Fruit fly (Drosophila melanogaster) whole organism, embryonic: ENCODE results near the gene nompB.

ENCODE experiments used
- Aef1 ChIP-seq: fragments of 200-800 bp; sonication (Bioruptor generic); IDR thresholded peaks from 3 replicates; pipeline ENCODE4 v1.3.6; 2022; ENCODE audit warnings: missing biosample characterization, missing genetic modification characterization
- CG11504 ChIP-seq: fragments of 200-800 bp; sonication (Bioruptor generic); optimal IDR thresholded peaks from 3 replicates; lab custom pipeline; 2019; ENCODE audit warnings: missing biosample characterization, mild to moderate bottlenecking, missing genetic modification characterization, moderate library complexity
- CG1233 ChIP-seq: fragments of 200-800 bp; sonication (Bioruptor generic); optimal IDR thresholded peaks from 4 replicates; lab custom pipeline; 2018; ENCODE audit warnings: missing biosample characterization, mild to moderate bottlenecking, missing genetic modification characterization
- CG12769 ChIP-seq: fragments of 200-800 bp; sonication (Bioruptor generic); optimal IDR thresholded peaks from 2 replicates; lab custom pipeline; 2019; ENCODE audit warnings: missing biosample characterization, mild to moderate bottlenecking, missing genetic modification characterization, moderate library complexity
- CG13287 ChIP-seq: fragments of 200-800 bp; sonication (Bioruptor generic); IDR thresholded peaks from 2 replicates; pipeline ENCODE4 v1.3.6; 2022; ENCODE audit warnings: missing biosample characterization, missing genetic modification characterization; ENCODE audit not compliant: partially characterized antibody
- CG14050 ChIP-seq: fragments of 200-800 bp; sonication (Bioruptor generic); IDR thresholded peaks from 3 replicates; pipeline ENCODE4 v1.3.6; 2022; ENCODE audit warnings: missing biosample characterization, missing genetic modification characterization
- CG15479 ChIP-seq: fragments of 200-800 bp; sonication (Bioruptor generic); optimal IDR thresholded peaks from 3 replicates; lab custom pipeline; 2019; ENCODE audit warnings: missing biosample characterization, mild to moderate bottlenecking, missing genetic modification characterization, moderate library complexity
- CG17359 ChIP-seq: fragments of 200-800 bp; sonication (Bioruptor generic); optimal IDR thresholded peaks from 3 replicates; lab custom pipeline; 2018; ENCODE audit warnings: missing biosample characterization, mild to moderate bottlenecking, missing genetic modification characterization, moderate library complexity
- CG17612 ChIP-seq: fragments of 200-800 bp; sonication (Bioruptor generic); IDR thresholded peaks from 2 replicates; pipeline ENCODE4 v1.3.6; 2022; ENCODE audit warnings: missing biosample characterization, missing genetic modification characterization
- CG17912 ChIP-seq: fragments of 200-800 bp; sonication (Bioruptor generic); optimal IDR thresholded peaks from 2 replicates; lab custom pipeline; 2018; ENCODE audit warnings: missing biosample characterization, mild to moderate bottlenecking, missing genetic modification characterization
- CG1792 ChIP-seq: fragments of 200-800 bp; sonication (Bioruptor generic); optimal IDR thresholded peaks from 2 replicates; lab custom pipeline; 2016; ENCODE audit warnings: missing biosample characterization, missing genetic modification characterization
- CG18599 ChIP-seq: fragments of 200-800 bp; sonication (Bioruptor generic); optimal IDR thresholded peaks from 3 replicates; lab custom pipeline; 2017; ENCODE audit warnings: missing biosample characterization, missing genetic modification characterization, mild to moderate bottlenecking, moderate library complexity, missing genetic modification reagents
- CG34422 ChIP-seq: fragments of 200-800 bp; sonication (Bioruptor generic); IDR thresholded peaks from 3 replicates; pipeline ENCODE4 v1.3.6; 2022; ENCODE audit warnings: missing biosample characterization, missing genetic modification characterization
- CG3847 ChIP-seq: fragments of 200-800 bp; sonication (Bioruptor generic); IDR thresholded peaks from 2 replicates; pipeline ENCODE4 v1.3.6; 2022; ENCODE audit warnings: missing biosample characterization, missing genetic modification characterization
- CG6791 ChIP-seq: fragments of 200-800 bp; sonication (Bioruptor generic); IDR thresholded peaks from 3 replicates; pipeline ENCODE4 v1.3.6; 2022; ENCODE audit warnings: missing biosample characterization, missing genetic modification characterization; ENCODE audit not compliant: partially characterized antibody
- CG7372 ChIP-seq: fragments of 200-800 bp; sonication (Bioruptor generic); IDR thresholded peaks from 2 replicates; pipeline ENCODE4 v1.3.6; 2022; ENCODE audit warnings: missing biosample characterization, missing genetic modification characterization
- CG7556 ChIP-seq: fragments of 200-800 bp; sonication (Bioruptor generic); optimal IDR thresholded peaks from 2 replicates; lab custom pipeline; 2017; ENCODE audit warnings: missing biosample characterization, mild to moderate bottlenecking, missing genetic modification characterization
- CG7987 ChIP-seq: fragments of 200-800 bp; sonication (Bioruptor generic); optimal IDR thresholded peaks from 2 replicates; lab custom pipeline; 2018; ENCODE audit warnings: missing biosample characterization, mild to moderate bottlenecking, missing genetic modification characterization, moderate library complexity
- CG9609 ChIP-seq: fragments of 200-800 bp; sonication (Bioruptor generic); optimal IDR thresholded peaks from 3 replicates; lab custom pipeline; 2016; ENCODE audit warnings: missing biosample characterization, missing genetic modification characterization
- CG9876 ChIP-seq: fragments of 200-800 bp; sonication (Bioruptor generic); optimal IDR thresholded peaks from 2 replicates; lab custom pipeline; 2016; ENCODE audit warnings: missing biosample characterization, missing genetic modification characterization
- CTCF ChIP-seq: fragments of 200-800 bp; sonication (Bioruptor generic); optimal IDR thresholded peaks from 2 replicates; lab custom pipeline; 2017; ENCODE audit warnings: missing biosample characterization, mild to moderate bottlenecking, missing genetic modification characterization, moderate library complexity
- Dip3 ChIP-seq: fragments of 200-800 bp; sonication (Bioruptor generic); optimal IDR thresholded peaks from 3 replicates; lab custom pipeline; 2016; ENCODE audit warnings: missing biosample characterization, missing genetic modification characterization
- Ets97D ChIP-seq: fragments of 200-800 bp; sonication (Bioruptor generic); optimal IDR thresholded peaks from 3 replicates; lab custom pipeline; 2016; ENCODE audit warnings: missing biosample characterization, missing genetic modification characterization
- H2.0 ChIP-seq: fragments of 200-800 bp; sonication (Bioruptor generic); IDR thresholded peaks from 2 replicates; pipeline ENCODE4 v1.3.6; 2022; ENCODE audit warnings: missing biosample characterization, missing genetic modification characterization
- Mad ChIP-seq: fragments of 200-800 bp; sonication (Bioruptor generic); optimal IDR thresholded peaks from 2 replicates; lab custom pipeline; 2016; ENCODE audit warnings: missing biosample characterization, missing genetic modification characterization
- Max ChIP-seq: fragments of 200-800 bp; sonication (Bioruptor generic); optimal IDR thresholded peaks from 2 replicates; lab custom pipeline; 2016; ENCODE audit warnings: missing biosample characterization, mild to moderate bottlenecking, missing genetic modification characterization
- Med ChIP-seq: fragments of 200-800 bp; sonication (Bioruptor generic); peaks from one replicate; lab custom pipeline; 2016; ENCODE audit warnings: missing biosample characterization, missing genetic modification characterization, mild to moderate bottlenecking, inconsistent platforms, moderate library complexity
- Neu2 ChIP-seq: fragments of 200-800 bp; sonication (Bioruptor generic); optimal IDR thresholded peaks from 3 replicates; lab custom pipeline; 2016; ENCODE audit warnings: missing biosample characterization, missing genetic modification characterization, borderline replicate concordance
- Nf-YA ChIP-seq: fragments of 200-800 bp; sonication (Bioruptor generic); IDR thresholded peaks from 2 replicates; pipeline ENCODE4 v1.3.6; 2022; ENCODE audit warnings: missing biosample characterization, missing genetic modification characterization
- Nf-YB ChIP-seq: fragments of 200-800 bp; sonication (Bioruptor generic); optimal IDR thresholded peaks from 3 replicates; lab custom pipeline; 2019; ENCODE audit warnings: missing biosample characterization, mild to moderate bottlenecking, missing genetic modification characterization, moderate library complexity
- Opbp ChIP-seq: fragments of 200-800 bp; sonication (Bioruptor generic); IDR thresholded peaks from 3 replicates; pipeline ENCODE4 v1.3.6; 2022; ENCODE audit warnings: missing biosample characterization, missing genetic modification characterization; ENCODE audit not compliant: partially characterized antibody
- Stat92E ChIP-seq, 3 experiments: fragments of >200 bp in 2 of 3; fragments of 200-800 bp in 1 of 3; sonication (Bioruptor generic) in 1 of 3; optimal IDR thresholded peaks; 2 replicates each; lab custom pipeline; 2017 to 2019; ENCODE audit warnings: missing biosample characterization in 3 of 3, missing genetic modification characterization in 3 of 3, mild to moderate bottlenecking in 1 of 3, moderate library complexity in 1 of 3
- bbx ChIP-seq: fragments of 200-800 bp; sonication (Bioruptor generic); IDR thresholded peaks from 2 replicates; pipeline ENCODE4 v1.3.6; 2022; ENCODE audit warnings: missing biosample characterization, missing genetic modification characterization; ENCODE audit not compliant: partially characterized antibody
- chinmo ChIP-seq: fragments of 200-800 bp; sonication (Bioruptor generic); IDR thresholded peaks from 4 replicates; pipeline ENCODE4 v1.3.6; 2022; ENCODE audit warnings: missing biosample characterization, missing genetic modification characterization; ENCODE audit not compliant: partially characterized antibody
- ci ChIP-seq: fragments of 200-800 bp; sonication (Bioruptor generic); IDR thresholded peaks from 3 replicates; pipeline ENCODE4 v1.3.6; 2022; ENCODE audit warnings: missing biosample characterization, missing genetic modification characterization
- corto ChIP-seq: fragments of 200-800 bp; sonication (Bioruptor generic); optimal IDR thresholded peaks from 2 replicates; lab custom pipeline; 2016; ENCODE audit warnings: missing biosample characterization, mild to moderate bottlenecking, missing genetic modification characterization, moderate library complexity
- ham ChIP-seq: fragments of 200-800 bp; sonication (Bioruptor generic); IDR thresholded peaks from 2 replicates; pipeline ENCODE4 v1.3.6; 2022; ENCODE audit warnings: missing biosample characterization, missing genetic modification characterization
- hbn ChIP-seq: fragments of 200-800 bp; sonication (Bioruptor generic); IDR thresholded peaks from 2 replicates; pipeline ENCODE4 v1.3.6; 2022; ENCODE audit warnings: missing biosample characterization, missing genetic modification characterization; ENCODE audit not compliant: partially characterized antibody
- jigr1 ChIP-seq: fragments of 200-800 bp; sonication (Bioruptor generic); IDR thresholded peaks from 3 replicates; pipeline ENCODE4 v1.3.6; 2022; ENCODE audit warnings: missing biosample characterization, missing genetic modification characterization
- mld ChIP-seq: fragments of 200-800 bp; sonication (Bioruptor generic); IDR thresholded peaks from 3 replicates; pipeline ENCODE4 v1.3.6; 2022; ENCODE audit warnings: missing biosample characterization, missing genetic modification characterization; ENCODE audit not compliant: partially characterized antibody
- odd ChIP-seq: fragments of 200-800 bp; sonication (Bioruptor generic); optimal IDR thresholded peaks from 2 replicates; lab custom pipeline; 2017; ENCODE audit warnings: missing biosample characterization, mild to moderate bottlenecking, missing genetic modification characterization
- pan ChIP-seq, 4 experiments: fragments of >200 bp in 3 of 4; fragments of 200-800 bp in 1 of 4; sonication (Bioruptor generic) in 1 of 4; optimal IDR thresholded peaks in 3 of 4; IDR thresholded peaks in 1 of 4; 2 replicates each; pipeline versions ENCODE4 v1.3.6 to Lab custom; 2017 to 2022; ENCODE audit warnings: missing biosample characterization in 2 of 4, missing genetic modification characterization in 2 of 4, mixed read lengths in 1 of 4
- scrt ChIP-seq: fragments of 200-800 bp; sonication (Bioruptor generic); optimal IDR thresholded peaks from 2 replicates; lab custom pipeline; 2018; ENCODE audit warnings: missing biosample characterization, mild to moderate bottlenecking, missing genetic modification characterization, moderate library complexity
- sim ChIP-seq: fragments of 200-800 bp; sonication (Bioruptor generic); IDR thresholded peaks from 2 replicates; pipeline ENCODE4 v1.3.6; 2022; ENCODE audit warnings: missing biosample characterization, missing genetic modification characterization
- sisA ChIP-seq: fragments of 200-800 bp; sonication (Bioruptor generic); IDR thresholded peaks from 2 replicates; pipeline ENCODE4 v1.3.6; 2022; ENCODE audit warnings: missing biosample characterization, missing genetic modification characterization
- sqz ChIP-seq: fragments of 200-800 bp; sonication (Bioruptor generic); optimal IDR thresholded peaks from 3 replicates; lab custom pipeline; 2018; ENCODE audit warnings: missing biosample characterization, mild to moderate bottlenecking, missing genetic modification characterization
- yki ChIP-seq: fragments of >200 bp; optimal IDR thresholded peaks from 3 replicates; lab custom pipeline; 2018
- z ChIP-seq: fragments of 200-800 bp; sonication (Bioruptor generic); IDR thresholded peaks from 3 replicates; pipeline ENCODE4 v1.3.6; 2022; ENCODE audit warnings: missing biosample characterization, missing genetic modification characterization

Gene nompB

dm6 chr2L:21629149-21629813 is 40.1 kb upstream of the nompB start (continued):
- TF ChIP-seq odd (GFP tag; lab: Kevin White, UChicago) (no peak), CG15479 (GFP tag; lab: Kevin White, UChicago) (peak; percentile 99), sisA (GFP tag; lab: Robert Waterston, UW) (no peak), corto (GFP tag; lab: Kevin White, UChicago) (no peak), Nf-YB (GFP tag; lab: Kevin White, UChicago) (peak; percentile 19), ci (peak; percentile 50; the same call in 1 of the 3 replicates), Ets97D (GFP tag; lab: Kevin White, UChicago) (no peak), CG7556 (no peak), Dip3 (GFP tag; lab: Kevin White, UChicago) (no peak), CG17612 (GFP tag; lab: Robert Waterston, UW) (no peak), Opbp (GFP tag; lab: Robert Waterston, UW) (peak; percentile 51; the same call in 1 of the 3 replicates), Neu2 (GFP tag; lab: Kevin White, UChicago) (no peak), sim (GFP tag; lab: Robert Waterston, UW) (no peak), CG17912 (GFP tag; lab: Kevin White, UChicago) (no peak), Nf-YA (GFP tag; lab: Robert Waterston, UW) (no peak), hbn (GFP tag; lab: Robert Waterston, UW) (no peak), Max (GFP tag; lab: Kevin White, UChicago) (no peak), CG9876 (no peak), CG18599 (GFP tag; lab: Kevin White, UChicago) (peak; percentile 17), ham (GFP tag; lab: Robert Waterston, UW) (no peak), CG3847 (GFP tag; lab: Robert Waterston, UW) (no peak), CG11504 (peak; percentile 25), CG12769 (tag; lab: Kevin White, UChicago) (peak; percentile 39), CTCF (GFP tag; lab: Kevin White, UChicago) (no peak), CG1233 (GFP tag; lab: Kevin White, UChicago) (no peak), CG34422 (GFP tag; lab: Robert Waterston, UW) (peak; percentile 97), CG9609 (GFP tag; lab: Kevin White, UChicago) (no peak), CG13287 (GFP tag; lab: Robert Waterston, UW) (no peak; the same call in 1 of the 2 replicates), CG7372 (no peak), pan (optimal IDR thresholded peaks at IDR 0.05; lab: Kevin White, UChicago) (no peak), pan (GFP tag; optimal IDR thresholded peaks at IDR 0.05 in 1 of 2, IDR thresholded peaks at IDR 0.05 in 1 of 2) (peak in 1 of 2 experiments; percentile 63), z (0 out of 3 replicates have a peak, but pooled peaks have one; percentile 53), CG14050 (no peak), H2.0 (GFP tag; lab: Robert Waterston, UW) (no peak), Stat92E (GFP tag; optimal IDR thresholded peaks at IDR 0.05; lab: Kevin White, UChicago) (peak in 1 of 3 experiments; percentile 54), chinmo (GFP tag; lab: Robert Waterston, UW) (peak; percentile 97), CG6791 (GFP tag; lab: Robert Waterston, UW) (peak; percentile 49; the same call in 1 of the 3 replicates), bbx (GFP tag; lab: Robert Waterston, UW) (peak; percentile 40), mld (GFP tag; lab: Robert Waterston, UW) (peak; percentile 8; the same call in 1 of the 3 replicates), yki (lab: Kevin White, UChicago) (no peak), CG1792 (no peak), Aef1 (GFP tag; lab: Robert Waterston, UW) (no peak), Med (GFP tag; lab: Kevin White, UChicago) (peak; percentile 84), Mad (GFP tag; lab: Kevin White, UChicago) (no peak), CG7987 (no peak), CG17359 (no peak), scrt (GFP tag; lab: Kevin White, UChicago) (no peak), sqz (GFP tag; lab: Kevin White, UChicago) (no peak), jigr1 (GFP tag; lab: Robert Waterston, UW) (no peak)
